Worm (Caenorhabditis elegans) whole organism, early embryonic: Measurements from ENCODE around the gene C15B12.4.

Source experiments
- ceh-36 ChIP-seq: sonication (generic microtip); optimal IDR thresholded peaks from 2 replicates; lab custom pipeline; 2016; ENCODE audit warnings: missing genetic modification characterization, inconsistent platforms, missing compliant biosample characterization
- flt-1 ChIP-seq: fragments of 200-800 bp; sonication (Bioruptor generic); IDR thresholded peaks from 2 replicates; pipeline ENCODE4 v1.3.6; 2022; ENCODE audit warnings: missing genetic modification characterization, missing compliant biosample characterization
- pes-1 ChIP-seq: fragments of 200-800 bp; sonication (Bioruptor generic); IDR thresholded peaks from 2 replicates; pipeline ENCODE4 v1.3.6; 2022; ENCODE audit warnings: missing genetic modification reagents, missing genetic modification characterization, missing compliant biosample characterization
- tbx-37 ChIP-seq: fragments of 200-800 bp; sonication (Bioruptor generic); conservative IDR thresholded peaks from 2 replicates; pipeline ENCODE4 v1.3.6; 2022; ENCODE audit warnings: missing genetic modification reagents, missing genetic modification characterization, missing compliant biosample characterization
- tra-4 ChIP-seq: sonication (generic microtip); optimal IDR thresholded peaks from 2 replicates; lab custom pipeline; 2017; ENCODE audit warnings: missing genetic modification characterization, missing compliant biosample characterization

DNA sequence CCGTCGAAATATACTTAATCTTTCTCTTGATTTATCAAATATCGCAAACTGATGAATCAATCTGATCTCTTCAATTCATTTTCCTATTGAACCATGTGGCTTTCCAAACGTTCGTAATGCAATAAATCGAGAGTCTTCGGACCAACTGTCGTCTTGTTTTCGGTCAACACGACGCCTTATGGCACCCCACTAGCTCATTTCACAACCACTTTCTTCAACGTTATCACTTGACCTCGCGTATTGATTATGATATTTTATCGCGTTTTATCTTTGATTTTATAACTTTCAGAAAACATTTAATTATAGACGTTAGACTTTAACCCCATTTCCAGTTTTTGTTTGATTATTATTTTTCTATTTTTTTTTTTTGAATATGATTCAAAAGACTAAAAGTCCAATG, 36.3 kb upstream of the C15B12.4 start:
- TF ChIP-seq flt-1 (GFP tag; lab: Robert Waterston, UW): no peak
- no peak for TF ChIP-seq ceh-36
- no peak for TF ChIP-seq tbx-37
- TF ChIP-seq pes-1: no peak
- TF ChIP-seq tra-4 (tag; lab: Kevin White, UChicago): no peak
